Fruit fly (Drosophila melanogaster) whole organism, embryonic: ENCODE data around the gene Hr78.

Experiments
- Ada2b ChIP-seq: fragments of 200-800 bp; sonication (Bioruptor generic); IDR thresholded peaks from 2 replicates; pipeline ENCODE4 v1.3.6; 2022; ENCODE audit warnings: missing biosample characterization, missing genetic modification characterization
- Bteb2 ChIP-seq: fragments of 200-800 bp; sonication (Bioruptor generic); optimal IDR thresholded peaks from 2 replicates; lab custom pipeline; 2016; ENCODE audit warnings: missing biosample characterization, missing genetic modification characterization
- CG10209 ChIP-seq: fragments of 200-800 bp; sonication (Bioruptor generic); optimal IDR thresholded peaks from 3 replicates; lab custom pipeline; 2017; ENCODE audit warnings: missing biosample characterization, mild to moderate bottlenecking, missing genetic modification characterization, missing genetic modification reagents
- CG10366 ChIP-seq: fragments of 200-800 bp; sonication (Bioruptor generic); IDR thresholded peaks from 2 replicates; pipeline ENCODE4 v1.3.6; 2022; ENCODE audit warnings: missing biosample characterization, missing genetic modification characterization
- CG13624 ChIP-seq: fragments of 200-800 bp; sonication (Bioruptor generic); optimal IDR thresholded peaks from 2 replicates; lab custom pipeline; 2016; ENCODE audit warnings: missing biosample characterization, missing genetic modification characterization
- CG14441 ChIP-seq: fragments of 200-800 bp; sonication (Bioruptor generic); IDR thresholded peaks from 2 replicates; pipeline ENCODE4 v1.3.6; 2022; ENCODE audit warnings: missing biosample characterization, missing genetic modification characterization
- CG15514 ChIP-seq: fragments of 200-800 bp; sonication (Bioruptor generic); optimal IDR thresholded peaks from 3 replicates; lab custom pipeline; 2017; ENCODE audit warnings: missing biosample characterization, missing genetic modification characterization, mild to moderate bottlenecking, moderate library complexity, missing genetic modification reagents
- CG1603 ChIP-seq: fragments of 200-800 bp; sonication (Bioruptor generic); optimal IDR thresholded peaks from 2 replicates; lab custom pipeline; 2019; ENCODE audit warnings: missing biosample characterization, mild to moderate bottlenecking, missing genetic modification characterization, moderate library complexity
- CG17568 ChIP-seq: fragments of 200-800 bp; sonication (Bioruptor generic); optimal IDR thresholded peaks from 2 replicates; lab custom pipeline; 2018; ENCODE audit warnings: missing biosample characterization, mild to moderate bottlenecking, missing genetic modification characterization, moderate library complexity
- CG18599 ChIP-seq: fragments of 200-800 bp; sonication (Bioruptor generic); optimal IDR thresholded peaks from 3 replicates; lab custom pipeline; 2017; ENCODE audit warnings: missing biosample characterization, missing genetic modification characterization, mild to moderate bottlenecking, moderate library complexity, missing genetic modification reagents
- CG2678 ChIP-seq: fragments of 200-800 bp; sonication (Bioruptor generic); optimal IDR thresholded peaks from 3 replicates; lab custom pipeline; 2019; ENCODE audit warnings: missing biosample characterization, mild to moderate bottlenecking, missing genetic modification characterization, moderate library complexity
- CG34376 ChIP-seq: fragments of 200-800 bp; sonication (Bioruptor generic); optimal IDR thresholded peaks from 2 replicates; lab custom pipeline; 2018; ENCODE audit warnings: missing biosample characterization, mild to moderate bottlenecking, missing genetic modification characterization
- CG3726 ChIP-seq: fragments of 200-800 bp; sonication (Bioruptor generic); IDR thresholded peaks from 3 replicates; pipeline ENCODE4, ENCODE4 v1.3.6; 2022; ENCODE audit warnings: missing biosample characterization, missing genetic modification characterization
- CG7786 ChIP-seq: fragments of 200-800 bp; sonication (Bioruptor generic); optimal IDR thresholded peaks from 2 replicates; lab custom pipeline; 2016; ENCODE audit warnings: missing biosample characterization, missing genetic modification characterization
- CG8290 ChIP-seq, 3 experiments: fragments of 200-800 bp; sonication (Bioruptor generic); optimal IDR thresholded peaks; 2 replicates each; lab custom pipeline; 2016 to 2019; ENCODE audit warnings: missing biosample characterization in 3 of 3, missing genetic modification characterization in 3 of 3, mild to moderate bottlenecking in 2 of 3, moderate library complexity in 1 of 3
- D19B ChIP-seq: fragments of 200-800 bp; sonication (Bioruptor generic); optimal IDR thresholded peaks from 2 replicates; lab custom pipeline; 2017; ENCODE audit warnings: missing biosample characterization, mild to moderate bottlenecking, missing genetic modification characterization
- Eip74EF ChIP-seq, 2 experiments: fragments of 200-800 bp in 1 of 2; fragments of >200 bp in 1 of 2; sonication (Bioruptor generic) in 1 of 2; optimal IDR thresholded peaks; 2 replicates each; lab custom pipeline; 2017 to 2019; ENCODE audit warnings: missing biosample characterization in 2 of 2, missing genetic modification characterization in 2 of 2, mild to moderate bottlenecking in 1 of 2, moderate library complexity in 1 of 2
- Fer1 ChIP-seq: fragments of 200-800 bp; sonication (Bioruptor generic); optimal IDR thresholded peaks from 2 replicates; lab custom pipeline; 2017; ENCODE audit warnings: missing biosample characterization, mild to moderate bottlenecking, missing genetic modification characterization
- Fer3 ChIP-seq: fragments of 200-800 bp; sonication (Bioruptor generic); optimal IDR thresholded peaks from 2 replicates; lab custom pipeline; 2018; ENCODE audit warnings: missing biosample characterization, mild to moderate bottlenecking, missing genetic modification characterization, moderate library complexity
- Gsc ChIP-seq: fragments of 200-800 bp; sonication (Bioruptor generic); IDR thresholded peaks from 2 replicates; pipeline ENCODE4 v1.3.6; 2022; ENCODE audit warnings: missing biosample characterization, missing genetic modification characterization
- HLH3B ChIP-seq: fragments of 200-800 bp; sonication (Bioruptor generic); IDR thresholded peaks from 2 replicates; pipeline ENCODE4 v1.3.6; 2022; ENCODE audit warnings: missing biosample characterization, missing genetic modification characterization
- HmgZ ChIP-seq: fragments of 200-800 bp; sonication (Bioruptor generic); optimal IDR thresholded peaks from 2 replicates; lab custom pipeline; 2018; ENCODE audit warnings: missing biosample characterization, mild to moderate bottlenecking, missing genetic modification characterization
- Hmr ChIP-seq: fragments of 200-800 bp; sonication (Bioruptor generic); optimal IDR thresholded peaks from 3 replicates; lab custom pipeline; 2017; ENCODE audit warnings: mild to moderate bottlenecking, missing biosample characterization, missing genetic modification reagents, missing genetic modification characterization
- Mes4 ChIP-seq: fragments of 200-800 bp; sonication (Bioruptor generic); optimal IDR thresholded peaks from 2 replicates; lab custom pipeline; 2016; ENCODE audit warnings: missing biosample characterization, missing genetic modification characterization
- Ptx1 ChIP-seq: fragments of 200-800 bp; sonication (Bioruptor generic); IDR thresholded peaks from 2 replicates; pipeline ENCODE4 v1.3.6; 2022; ENCODE audit warnings: missing biosample characterization, missing genetic modification characterization
- bcd ChIP-seq: fragments of 200-800 bp; sonication (Bioruptor generic); optimal IDR thresholded peaks from 2 replicates; lab custom pipeline; 2017; ENCODE audit warnings: missing biosample characterization, mild to moderate bottlenecking, missing genetic modification characterization
- dmrt99B ChIP-seq: fragments of 200-800 bp; sonication (Bioruptor generic); optimal IDR thresholded peaks from 2 replicates; lab custom pipeline; 2018; ENCODE audit warnings: missing biosample characterization, mild to moderate bottlenecking, missing genetic modification characterization, moderate library complexity
- exex ChIP-seq: fragments of 200-800 bp; sonication (Bioruptor generic); optimal IDR thresholded peaks from 4 replicates; lab custom pipeline; 2018; ENCODE audit warnings: missing biosample characterization, mild to moderate bottlenecking, missing genetic modification characterization, moderate library complexity
- fd3F ChIP-seq: fragments of 200-800 bp; sonication (Bioruptor generic); optimal IDR thresholded peaks from 2 replicates; lab custom pipeline; 2018; ENCODE audit warnings: missing biosample characterization, mild to moderate bottlenecking, missing genetic modification characterization, moderate library complexity
- fru ChIP-seq: fragments of >200 bp; optimal IDR thresholded peaks from 2 replicates; lab custom pipeline; 2017
- fu2 ChIP-seq: fragments of 200-800 bp; sonication (Bioruptor generic); optimal IDR thresholded peaks from 2 replicates; lab custom pipeline; 2016; ENCODE audit warnings: missing biosample characterization, missing genetic modification characterization
- gcm2 ChIP-seq: fragments of 200-800 bp; sonication (Bioruptor generic); optimal IDR thresholded peaks from 2 replicates; lab custom pipeline; 2016; ENCODE audit warnings: missing biosample characterization, missing genetic modification characterization
- gem ChIP-seq: fragments of 200-800 bp; sonication (Bioruptor generic); optimal IDR thresholded peaks from 2 replicates; lab custom pipeline; 2019; ENCODE audit warnings: missing biosample characterization, mild to moderate bottlenecking, missing genetic modification characterization, moderate library complexity
- grn ChIP-seq: fragments of 200-800 bp; sonication (Bioruptor generic); optimal IDR thresholded peaks from 3 replicates; lab custom pipeline; 2017; ENCODE audit warnings: missing biosample characterization, missing genetic modification characterization
- lab ChIP-seq: fragments of 200-800 bp; sonication (Bioruptor generic); optimal IDR thresholded peaks from 3 replicates; lab custom pipeline; 2017; ENCODE audit warnings: missing biosample characterization, missing genetic modification characterization, mild to moderate bottlenecking, moderate library complexity, missing genetic modification reagents
- lilli ChIP-seq: fragments of 200-800 bp; sonication (Bioruptor generic); optimal IDR thresholded peaks from 3 replicates; lab custom pipeline; 2016; ENCODE audit warnings: missing biosample characterization, missing genetic modification characterization
- lmd ChIP-seq: fragments of 200-800 bp; sonication (Bioruptor generic); IDR thresholded peaks from 2 replicates; pipeline ENCODE4 v1.3.6; 2022; ENCODE audit warnings: missing biosample characterization, missing genetic modification characterization
- nmo ChIP-seq: fragments of 200-800 bp; sonication (Bioruptor generic); optimal IDR thresholded peaks from 2 replicates; lab custom pipeline; 2018; ENCODE audit warnings: missing biosample characterization, mild to moderate bottlenecking, missing genetic modification characterization, moderate library complexity
- pan ChIP-seq, 4 experiments: fragments of >200 bp in 3 of 4; fragments of 200-800 bp in 1 of 4; sonication (Bioruptor generic) in 1 of 4; optimal IDR thresholded peaks in 3 of 4; IDR thresholded peaks in 1 of 4; 2 replicates each; pipeline versions ENCODE4 v1.3.6 to Lab custom; 2017 to 2022; ENCODE audit warnings: missing biosample characterization in 2 of 4, missing genetic modification characterization in 2 of 4, mixed read lengths in 1 of 4
- ranshi ChIP-seq: fragments of 200-800 bp; sonication (Bioruptor generic); IDR thresholded peaks from 2 replicates; pipeline ENCODE4 v1.3.6; 2022; ENCODE audit warnings: missing biosample characterization, missing genetic modification characterization
- slbo ChIP-seq: fragments of 200-800 bp; sonication (Bioruptor generic); IDR thresholded peaks from 2 replicates; pipeline ENCODE4 v1.3.6; 2022; ENCODE audit warnings: missing biosample characterization, missing genetic modification characterization
- so ChIP-seq: fragments of 200-800 bp; sonication (Bioruptor generic); IDR thresholded peaks from 3 replicates; pipeline ENCODE4 v1.3.6; 2022; ENCODE audit warnings: missing biosample characterization, missing genetic modification characterization
- sob ChIP-seq: fragments of 200-800 bp; sonication (Bioruptor generic); IDR thresholded peaks from 2 replicates; pipeline ENCODE4 v1.3.6; 2022; ENCODE audit warnings: missing biosample characterization, missing genetic modification characterization
- stc ChIP-seq: fragments of 200-800 bp; sonication (Bioruptor generic); IDR thresholded peaks from 2 replicates; pipeline ENCODE4 v1.3.6; 2022; ENCODE audit warnings: missing biosample characterization, missing genetic modification characterization
- sug ChIP-seq: fragments of 200-800 bp; optimal IDR thresholded peaks from 2 replicates; lab custom pipeline; 2019; ENCODE audit warnings: missing biosample characterization, mild to moderate bottlenecking, missing genetic modification characterization, moderate library complexity
- tgo ChIP-seq: fragments of 200-800 bp; sonication (Bioruptor generic); IDR thresholded peaks from 3 replicates; pipeline ENCODE4 v1.3.6; 2022; ENCODE audit warnings: missing biosample characterization, missing genetic modification characterization
- ttk ChIP-seq: fragments of 200-800 bp; sonication (Bioruptor generic); IDR thresholded peaks from 2 replicates; pipeline ENCODE4 v2.1.2; 2022; ENCODE audit warnings: missing biosample characterization, missing genetic modification characterization
- unpg ChIP-seq: fragments of 200-800 bp; sonication (Bioruptor generic); optimal IDR thresholded peaks from 3 replicates; lab custom pipeline; 2018; ENCODE audit warnings: missing biosample characterization, mild to moderate bottlenecking, missing genetic modification characterization, moderate library complexity
- wdn ChIP-seq: fragments of 200-800 bp; sonication (Bioruptor generic); IDR thresholded peaks from 2 replicates; pipeline ENCODE4 v1.3.6; 2022; ENCODE audit warnings: missing biosample characterization, missing genetic modification characterization

The Hr78 gene

dm6 chr3L:21501928-21502327 is 4.6 kb upstream of the Hr78 start (continued):
- TF ChIP-seq gcm2 (GFP tag; lab: Kevin White, UChicago) = no peak
- TF ChIP-seq lmd (GFP tag; lab: Robert Waterston, UW) = peak; percentile 38; the same call in 1 of the 2 replicates
- TF ChIP-seq D19B (GFP tag; lab: Kevin White, UChicago) = peak; percentile 30
- peak; percentile 15 for TF ChIP-seq bcd (GFP tag; lab: Kevin White, UChicago)
- TF ChIP-seq Eip74EF (GFP tag; optimal IDR thresholded peaks at IDR 0.05; lab: Kevin White, UChicago) = peak in 1 of 2 experiments; percentile 12
- peak; percentile 25 for TF ChIP-seq lilli
- TF ChIP-seq CG18599 = peak; percentile 34
- 0 out of 2 replicates have a peak, but pooled peaks have one; percentile 26 for TF ChIP-seq Ptx1
- peak; percentile 18 for TF ChIP-seq CG15514 (GFP tag; lab: Kevin White, UChicago)
- TF ChIP-seq fd3F = peak; percentile 9
- peak; percentile 15 for TF ChIP-seq CG1603 (tag; lab: Kevin White, UChicago)
- peak; percentile 9 for TF ChIP-seq CG13624 (GFP tag; lab: Kevin White, UChicago)
- TF ChIP-seq CG17568 = no peak
- TF ChIP-seq Bteb2 (GFP tag; lab: Kevin White, UChicago) = no peak
- TF ChIP-seq dmrt99B (tag; lab: Kevin White, UChicago) = peak; percentile 22
- peak; percentile 52 for TF ChIP-seq CG2678 (tag; lab: Kevin White, UChicago)
- peak; percentile 35; the same call in 1 of the 3 replicates for TF ChIP-seq tgo
- TF ChIP-seq exex (tag; lab: Kevin White, UChicago) = peak; percentile 51
- 0 out of 3 replicates have a peak, but pooled peaks have one; percentile 8 for TF ChIP-seq so (GFP tag; lab: Robert Waterston, UW)
- TF ChIP-seq unpg = peak; percentile 5
- peak; percentile 36 for TF ChIP-seq Hmr
- TF ChIP-seq fu2 (GFP tag; lab: Kevin White, UChicago) = no peak
- TF ChIP-seq Fer1 = peak; percentile 2
- TF ChIP-seq ttk (GFP tag; lab: Robert Waterston, UW) = 0 out of 2 replicates have a peak, but pooled peaks have one; percentile 15
- TF ChIP-seq HmgZ (tag; lab: Kevin White, UChicago) = peak; percentile 13
- peak; percentile 9; the same call in 1 of the 2 replicates for TF ChIP-seq sob (GFP tag; lab: Robert Waterston, UW)
- TF ChIP-seq grn (GFP tag; lab: Kevin White, UChicago) = peak; percentile 75
- TF ChIP-seq CG8290 (GFP tag; optimal IDR thresholded peaks at IDR 0.05; lab: Kevin White, UChicago) = no peak
- peak in 1 of 2 experiments; percentile 11 for TF ChIP-seq CG8290 (tag; optimal IDR thresholded peaks at IDR 0.05; lab: Kevin White, UChicago)
- peak; percentile 47; the same call in 1 of the 2 replicates for TF ChIP-seq HLH3B (GFP tag; lab: Robert Waterston, UW)
- TF ChIP-seq CG34376 = peak; percentile 25
- TF ChIP-seq CG10209 (GFP tag; lab: Kevin White, UChicago) = no peak
- TF ChIP-seq gem (tag; lab: Kevin White, UChicago) = peak; percentile 38
- TF ChIP-seq ranshi = 0 out of 2 replicates have a peak, but pooled peaks have one; percentile 10
- peak; percentile 33; the same call in 1 of the 2 replicates for TF ChIP-seq stc (GFP tag; lab: Robert Waterston, UW)
- TF ChIP-seq sug (tag; lab: Kevin White, UChicago) = peak; percentile 61
- TF ChIP-seq Ada2b (GFP tag; lab: Robert Waterston, UW) = 0 out of 2 replicates have a peak, but pooled peaks have one; percentile 14
- no peak for TF ChIP-seq pan (optimal IDR thresholded peaks at IDR 0.05; lab: Kevin White, UChicago)
- peak in 1 of 2 experiments; percentile 47 for TF ChIP-seq pan (GFP tag; optimal IDR thresholded peaks at IDR 0.05 in 1 of 2, IDR thresholded peaks at IDR 0.05 in 1 of 2)
- TF ChIP-seq lab (GFP tag; lab: Kevin White, UChicago) = peak; percentile 53
- no peak for TF ChIP-seq CG3726 (GFP tag; lab: Robert Waterston, UW)
- peak; percentile 48 for TF ChIP-seq slbo
- TF ChIP-seq CG10366 (GFP tag; lab: Robert Waterston, UW) = peak; percentile 34; the same call in 1 of the 2 replicates
- TF ChIP-seq CG7786 (GFP tag; lab: Kevin White, UChicago) = peak; percentile 1
- no peak for TF ChIP-seq nmo (GFP tag; lab: Kevin White, UChicago)
- TF ChIP-seq Fer3 (tag; lab: Kevin White, UChicago) = peak; percentile 41
- no peak for TF ChIP-seq fru (lab: Kevin White, UChicago)
- no peak for TF ChIP-seq Mes4
- 0 out of 2 replicates have a peak, but pooled peaks have one; percentile 42 for TF ChIP-seq wdn (GFP tag; lab: Robert Waterston, UW)
- TF ChIP-seq Gsc = no peak
- TF ChIP-seq CG14441 (GFP tag; lab: Robert Waterston, UW) = peak; percentile 26; the same call in 1 of the 2 replicates
